Fruit fly (Drosophila melanogaster) Kc167 (cell line): Measurements from ENCODE around the gene CG10301.

Source experiments
- Myc ChIP-seq: fragments of >200 bp; optimal IDR thresholded peaks from 2 replicates; lab custom pipeline; 2017; ENCODE audit warnings: missing external identifiers
- h ChIP-seq: fragments of >200 bp; optimal IDR thresholded peaks from 3 replicates; lab custom pipeline; 2018; ENCODE audit warnings: missing external identifiers

DNA sequence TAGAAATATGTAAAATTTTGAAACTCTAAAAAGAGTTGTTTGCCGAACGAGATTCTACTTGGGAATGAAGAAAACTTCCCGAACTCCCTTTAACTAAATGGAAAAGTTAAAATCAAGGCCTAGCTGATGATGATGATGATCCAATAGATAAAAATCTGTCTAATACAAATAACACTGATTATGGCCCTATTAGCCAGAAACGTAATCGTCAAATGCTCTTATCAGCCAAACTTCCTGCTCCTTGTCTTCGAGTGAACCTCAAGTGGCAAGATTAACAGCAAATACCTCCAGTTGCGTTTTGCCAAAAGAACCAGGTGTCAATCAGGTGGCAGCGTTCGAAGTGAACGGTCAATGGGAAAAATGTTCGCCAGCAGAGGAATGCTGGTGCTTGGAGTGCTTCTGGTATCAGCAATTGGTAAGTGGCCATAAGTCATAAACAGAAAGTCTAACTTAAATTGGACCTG, 9.6 kb upstream of the CG10301 start, which contains the start of the genes CG31468 and Gba1a:
- TF ChIP-seq h (lab: Kevin White, UChicago) (no peak), Myc (lab: Kevin White, UChicago) (no peak)
